Fruit fly (Drosophila melanogaster): ENCODE results near the gene ogre.

Gene ogre

DNA sequence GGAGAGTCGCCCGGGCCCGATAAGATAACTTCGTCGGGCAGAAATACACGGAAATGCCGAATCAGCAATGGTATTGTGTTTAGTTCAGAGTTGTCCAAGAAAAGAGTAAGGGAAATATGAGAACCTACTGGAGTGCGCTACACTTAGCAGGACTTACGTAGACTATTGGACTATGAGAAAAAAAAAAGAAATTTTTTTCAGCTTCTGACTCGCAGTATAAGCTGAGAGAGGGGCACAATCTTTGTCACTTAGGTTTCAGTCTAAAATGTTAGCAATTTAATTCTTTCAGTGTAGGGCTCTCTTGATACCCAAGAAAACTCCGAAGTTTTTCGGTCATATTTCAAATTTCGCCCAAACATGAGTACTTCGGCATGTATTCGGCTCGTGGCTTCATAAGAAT is 2.6 kb upstream of the ogre start (continued):
- TF ChIP-seq Gug (GFP tag; IDR thresholded peaks at IDR 0.05) (peak; percentile 71; the same call in 3 of the 4 replicates), phol (tag; optimal IDR thresholded peaks at IDR 0.05) (peak; percentile 64), Aef1 (GFP tag; IDR thresholded peaks at IDR 0.05) (peak; percentile 84), zfh2 (GFP tag; optimal IDR thresholded peaks at IDR 0.05) (peak; percentile 66), chinmo (GFP tag; IDR thresholded peaks at IDR 0.05; ENCODE audit: partially characterized antibody) (0 out of 4 replicates have a peak, but pooled peaks have one; percentile 3), CkIIα-i1 (GFP tag; IDR thresholded peaks at IDR 0.05) (no peak), repo (GFP tag; optimal IDR thresholded peaks at IDR 0.05) (peak; percentile 52), dmrt11E (tag; optimal IDR thresholded peaks at IDR 0.05) (peak; percentile 36), Xrp1 (GFP tag; IDR thresholded peaks at IDR 0.05) (peak; percentile 81), klu (GFP tag; IDR thresholded peaks at IDR 0.05) (peak; percentile 34; the same call in 1 of the 2 replicates), crp (GFP tag; optimal IDR thresholded peaks at IDR 0.05) (no peak), CG2116 (GFP tag; optimal IDR thresholded peaks at IDR 0.05) (peak; percentile 13), Hmx (GFP tag; optimal IDR thresholded peaks at IDR 0.05) (no peak), H2.0 (GFP tag; IDR thresholded peaks at IDR 0.05) (peak; percentile 63), fd102C (GFP tag; optimal IDR thresholded peaks at IDR 0.05) (no peak), CG15514 (GFP tag; optimal IDR thresholded peaks at IDR 0.05) (peak; percentile 61), CG10274 (GFP tag; optimal IDR thresholded peaks at IDR 0.05) (peak; percentile 67), stc (GFP tag; IDR thresholded peaks at IDR 0.05) (peak; percentile 79), disco-r (GFP tag; optimal IDR thresholded peaks at IDR 0.05) (no peak), CG1233 (GFP tag; optimal IDR thresholded peaks at IDR 0.05) (peak; percentile 57), Side (GFP tag; optimal IDR thresholded peaks at IDR 0.05) (peak; percentile 65), CG11456 (GFP tag; IDR thresholded peaks at IDR 0.05) (peak; percentile 81; the same call in 2 of the 3 replicates), Mrtf (GFP tag; IDR thresholded peaks at IDR 0.05) (peak; percentile 68; the same call in 2 of the 3 replicates), Ets65A (GFP tag) (peak; percentile 96), amos (GFP tag; IDR thresholded peaks at IDR 0.05; ENCODE audit: partially characterized antibody) (no peak), CG8924 (tag; optimal IDR thresholded peaks at IDR 0.05) (peak; percentile 52), CG32772 (GFP tag; IDR thresholded peaks at IDR 0.05) (peak; percentile 78), CG34376 (GFP tag; optimal IDR thresholded peaks at IDR 0.05) (peak; percentile 29), btn (GFP tag; optimal IDR thresholded peaks at IDR 0.05) (peak; percentile 35), nerfin-1 (tag; optimal IDR thresholded peaks at IDR 0.05) (peak; percentile 22), mam (GFP tag; optimal IDR thresholded peaks at IDR 0.05) (peak; percentile 74), ems (GFP tag; optimal IDR thresholded peaks at IDR 0.05) (peak; percentile 64), CG3847 (GFP tag; IDR thresholded peaks at IDR 0.05) (peak; percentile 66), ERR (GFP tag; optimal IDR thresholded peaks at IDR 0.05) (peak; percentile 67), CG7928 (GFP tag; optimal IDR thresholded peaks at IDR 0.05) (no peak), shn (GFP tag; optimal IDR thresholded peaks at IDR 0.05) (peak; percentile 76), TFAM (GFP tag; optimal IDR thresholded peaks at IDR 0.05) (no peak), CG1024 (GFP tag; IDR thresholded peaks at IDR 0.05) (peak; percentile 56), CG32767 (GFP tag; IDR thresholded peaks at IDR 0.05) (peak; percentile 55; the same call in 1 of the 2 replicates), Doc3 (GFP tag; IDR thresholded peaks at IDR 0.05; ENCODE audit: partially characterized antibody) (no peak), Jarid2 (GFP tag; optimal IDR thresholded peaks at IDR 0.05) (no peak), twi (tag; optimal IDR thresholded peaks at IDR 0.05) (no peak), nmo (GFP tag; optimal IDR thresholded peaks at IDR 0.05) (peak; percentile 75), CG11093 (GFP tag; IDR thresholded peaks at IDR 0.05) (peak; percentile 64; the same call in 2 of the 3 replicates), CG8281 (tag; optimal IDR thresholded peaks at IDR 0.05) (peak; percentile 9), CG10565 (GFP tag; optimal IDR thresholded peaks at IDR 0.05) (no peak), CG5180 (GFP tag; optimal IDR thresholded peaks at IDR 0.05) (peak; percentile 41), Elba2 (GFP tag; optimal IDR thresholded peaks at IDR 0.05) (no peak), vfl (GFP tag; optimal IDR thresholded peaks at IDR 0.05) (peak; percentile 16), CG16863 (GFP tag; optimal IDR thresholded peaks at IDR 0.05) (peak; percentile 65), CG12104 (GFP tag; optimal IDR thresholded peaks at IDR 0.05) (peak; percentile 35)

All from whole organism, embryonic.